Fruit fly (Drosophila melanogaster) whole organism, embryonic: ENCODE data around the gene CG31687.

Source experiments
- Ada2b ChIP-seq: fragments of 200-800 bp; sonication (Bioruptor generic); IDR thresholded peaks from 2 replicates; pipeline ENCODE4 v1.3.6; 2022; ENCODE audit warnings: missing biosample characterization, missing genetic modification characterization
- Bgb ChIP-seq: fragments of 200-800 bp; sonication (Bioruptor generic); IDR thresholded peaks from 2 replicates; pipeline ENCODE4 v1.3.6; 2022; ENCODE audit warnings: missing biosample characterization, missing genetic modification characterization; ENCODE audit not compliant: partially characterized antibody
- Bteb2 ChIP-seq: fragments of 200-800 bp; sonication (Bioruptor generic); optimal IDR thresholded peaks from 2 replicates; lab custom pipeline; 2016; ENCODE audit warnings: missing biosample characterization, missing genetic modification characterization
- CG12659 ChIP-seq: fragments of 200-800 bp; sonication (Bioruptor generic); optimal IDR thresholded peaks from 3 replicates; lab custom pipeline; 2017; ENCODE audit warnings: mild to moderate bottlenecking, missing biosample characterization, missing genetic modification reagents, missing genetic modification characterization
- CG12744 ChIP-seq: fragments of 200-800 bp; sonication (Bioruptor generic); optimal IDR thresholded peaks from 2 replicates; lab custom pipeline; 2016; ENCODE audit warnings: missing biosample characterization, missing genetic modification characterization
- CG13775 ChIP-seq: fragments of 200-800 bp; sonication (Bioruptor generic); optimal IDR thresholded peaks from 3 replicates; lab custom pipeline; 2017; ENCODE audit warnings: missing biosample characterization, mild to moderate bottlenecking, missing genetic modification characterization
- CG14860 ChIP-seq: fragments of 200-800 bp; sonication (Bioruptor generic); IDR thresholded peaks from 3 replicates; pipeline ENCODE4 v1.3.6; 2022; ENCODE audit warnings: missing biosample characterization, missing genetic modification characterization; ENCODE audit not compliant: partially characterized antibody
- CG1792 ChIP-seq: fragments of 200-800 bp; sonication (Bioruptor generic); optimal IDR thresholded peaks from 2 replicates; lab custom pipeline; 2016; ENCODE audit warnings: missing biosample characterization, missing genetic modification characterization
- CG2678 ChIP-seq: fragments of 200-800 bp; sonication (Bioruptor generic); optimal IDR thresholded peaks from 3 replicates; lab custom pipeline; 2019; ENCODE audit warnings: missing biosample characterization, mild to moderate bottlenecking, missing genetic modification characterization, moderate library complexity
- CG34422 ChIP-seq: fragments of 200-800 bp; sonication (Bioruptor generic); IDR thresholded peaks from 3 replicates; pipeline ENCODE4 v1.3.6; 2022; ENCODE audit warnings: missing biosample characterization, missing genetic modification characterization
- CG3995 ChIP-seq: fragments of 200-800 bp; sonication (Bioruptor generic); optimal IDR thresholded peaks from 3 replicates; lab custom pipeline; 2016; ENCODE audit warnings: missing biosample characterization, missing genetic modification characterization
- CG5245 ChIP-seq: fragments of 200-800 bp; sonication (Bioruptor generic); optimal IDR thresholded peaks from 3 replicates; lab custom pipeline; 2016; ENCODE audit warnings: missing biosample characterization, missing genetic modification characterization
- CG6689 ChIP-seq: fragments of 200-800 bp; sonication (Bioruptor generic); IDR thresholded peaks from 2 replicates; pipeline ENCODE4 v1.3.6; 2022; ENCODE audit warnings: missing biosample characterization, missing genetic modification characterization
- CG7928 ChIP-seq: fragments of 200-800 bp; sonication (Bioruptor generic); optimal IDR thresholded peaks from 2 replicates; lab custom pipeline; 2017; ENCODE audit warnings: missing biosample characterization, mild to moderate bottlenecking, missing genetic modification characterization
- CG7963 ChIP-seq: fragments of 200-800 bp; sonication (Bioruptor generic); IDR thresholded peaks from 3 replicates; pipeline ENCODE4 v1.3.6; 2022; ENCODE audit warnings: missing biosample characterization, missing genetic modification characterization; ENCODE audit not compliant: partially characterized antibody
- Chrac-16 ChIP-seq: fragments of 200-800 bp; sonication (Bioruptor generic); optimal IDR thresholded peaks from 3 replicates; lab custom pipeline; 2016; ENCODE audit warnings: missing biosample characterization, missing genetic modification characterization
- D19A ChIP-seq: fragments of 200-800 bp; optimal IDR thresholded peaks from 3 replicates; lab custom pipeline; 2019; ENCODE audit warnings: missing biosample characterization, mild to moderate bottlenecking, missing genetic modification characterization, moderate library complexity
- HLH4C ChIP-seq: fragments of 200-800 bp; sonication (Bioruptor generic); IDR thresholded peaks from 3 replicates; pipeline ENCODE4 v1.3.6; 2022; ENCODE audit warnings: missing biosample characterization, missing genetic modification characterization; ENCODE audit not compliant: partially characterized antibody
- Hey ChIP-seq: fragments of 200-800 bp; sonication (Bioruptor generic); optimal IDR thresholded peaks from 3 replicates; lab custom pipeline; 2018; ENCODE audit warnings: missing biosample characterization, mild to moderate bottlenecking, missing genetic modification characterization
- Lpt ChIP-seq: fragments of >200 bp; optimal IDR thresholded peaks from 2 replicates; lab custom pipeline; 2018; ENCODE audit warnings: missing biosample characterization, missing genetic modification characterization
- Mad ChIP-seq: fragments of 200-800 bp; sonication (Bioruptor generic); optimal IDR thresholded peaks from 2 replicates; lab custom pipeline; 2016; ENCODE audit warnings: missing biosample characterization, missing genetic modification characterization
- Mrtf ChIP-seq: fragments of 200-800 bp; sonication (Bioruptor generic); IDR thresholded peaks from 3 replicates; pipeline ENCODE4 v1.3.6; 2022; ENCODE audit warnings: missing biosample characterization, missing genetic modification characterization
- NK7.1 ChIP-seq: fragments of 200-800 bp; sonication (Bioruptor generic); optimal IDR thresholded peaks from 3 replicates; lab custom pipeline; 2016; ENCODE audit warnings: missing biosample characterization, missing genetic modification characterization
- Opbp ChIP-seq: fragments of 200-800 bp; sonication (Bioruptor generic); IDR thresholded peaks from 3 replicates; pipeline ENCODE4 v1.3.6; 2022; ENCODE audit warnings: missing biosample characterization, missing genetic modification characterization; ENCODE audit not compliant: partially characterized antibody
- PHDP ChIP-seq: fragments of 200-800 bp; sonication (Bioruptor generic); optimal IDR thresholded peaks from 3 replicates; lab custom pipeline; 2018; ENCODE audit warnings: missing biosample characterization, mild to moderate bottlenecking, missing genetic modification characterization, moderate library complexity
- Six4 ChIP-seq: fragments of 200-800 bp; sonication (Bioruptor generic); optimal IDR thresholded peaks from 2 replicates; lab custom pipeline; 2016; ENCODE audit warnings: missing biosample characterization, missing genetic modification characterization
- Spps ChIP-seq: fragments of 200-800 bp; sonication (Bioruptor generic); optimal IDR thresholded peaks from 2 replicates; lab custom pipeline; 2018; ENCODE audit warnings: missing biosample characterization, mild to moderate bottlenecking, missing genetic modification characterization
- Sry-β ChIP-seq: fragments of 200-800 bp; sonication (Bioruptor generic); optimal IDR thresholded peaks from 2 replicates; lab custom pipeline; 2018; ENCODE audit warnings: missing biosample characterization, mild to moderate bottlenecking, missing genetic modification characterization, moderate library complexity
- Stat92E ChIP-seq, 3 experiments: fragments of >200 bp in 2 of 3; fragments of 200-800 bp in 1 of 3; sonication (Bioruptor generic) in 1 of 3; optimal IDR thresholded peaks; 2 replicates each; lab custom pipeline; 2017 to 2019; ENCODE audit warnings: missing biosample characterization in 3 of 3, missing genetic modification characterization in 3 of 3, mild to moderate bottlenecking in 1 of 3, moderate library complexity in 1 of 3
- chn ChIP-seq: fragments of 200-800 bp; sonication (Bioruptor generic); optimal IDR thresholded peaks from 2 replicates; lab custom pipeline; 2016; ENCODE audit warnings: missing biosample characterization, missing genetic modification characterization
- dan ChIP-seq: fragments of 200-800 bp; sonication (Bioruptor generic); IDR thresholded peaks from 2 replicates; pipeline ENCODE4 v1.3.6; 2022; ENCODE audit warnings: missing biosample characterization, missing genetic modification characterization
- dm ChIP-seq: fragments of 200-800 bp; sonication (Bioruptor generic); optimal IDR thresholded peaks from 3 replicates; lab custom pipeline; 2016; ENCODE audit warnings: missing biosample characterization, missing genetic modification characterization
- emc ChIP-seq: fragments of 200-800 bp; sonication (Bioruptor generic); optimal IDR thresholded peaks from 2 replicates; lab custom pipeline; 2016; ENCODE audit warnings: missing biosample characterization, missing genetic modification characterization
- ems ChIP-seq: fragments of 200-800 bp; sonication (Bioruptor generic); optimal IDR thresholded peaks from 3 replicates; lab custom pipeline; 2016; ENCODE audit warnings: missing biosample characterization, missing genetic modification characterization
- fd64A ChIP-seq: fragments of 200-800 bp; sonication (Bioruptor generic); optimal IDR thresholded peaks from 3 replicates; lab custom pipeline; 2018; ENCODE audit warnings: missing biosample characterization, mild to moderate bottlenecking, missing genetic modification characterization
- ftz-f1 ChIP-seq: fragments of 200-800 bp; sonication (Bioruptor generic); optimal IDR thresholded peaks from 2 replicates; lab custom pipeline; 2016; ENCODE audit warnings: missing biosample characterization, missing genetic modification characterization
- gem ChIP-seq: fragments of 200-800 bp; sonication (Bioruptor generic); optimal IDR thresholded peaks from 2 replicates; lab custom pipeline; 2019; ENCODE audit warnings: missing biosample characterization, mild to moderate bottlenecking, missing genetic modification characterization, moderate library complexity
- grau ChIP-seq: fragments of 200-800 bp; optimal IDR thresholded peaks from 3 replicates; lab custom pipeline; 2019; ENCODE audit warnings: missing biosample characterization, mild to moderate bottlenecking, missing genetic modification characterization, moderate library complexity
- her ChIP-seq: fragments of 200-800 bp; sonication (Bioruptor generic); optimal IDR thresholded peaks from 2 replicates; lab custom pipeline; 2016; ENCODE audit warnings: missing biosample characterization, missing genetic modification characterization
- kay ChIP-seq: fragments of 200-800 bp; sonication (Bioruptor generic); optimal IDR thresholded peaks from 2 replicates; lab custom pipeline; 2016; ENCODE audit warnings: missing biosample characterization, missing genetic modification characterization
- knrl ChIP-seq: fragments of 200-800 bp; sonication (Bioruptor generic); IDR thresholded peaks from 3 replicates; pipeline ENCODE4 v1.3.6; 2022; ENCODE audit warnings: missing biosample characterization, missing genetic modification characterization; ENCODE audit not compliant: partially characterized antibody
- repo ChIP-seq: fragments of 200-800 bp; sonication (Bioruptor generic); optimal IDR thresholded peaks from 2 replicates; lab custom pipeline; 2016; ENCODE audit warnings: missing biosample characterization, missing genetic modification characterization
- run ChIP-seq: fragments of 200-800 bp; sonication (Bioruptor generic); optimal IDR thresholded peaks from 3 replicates; lab custom pipeline; 2018; ENCODE audit warnings: missing biosample characterization, mild to moderate bottlenecking, missing genetic modification characterization
- salm ChIP-seq: fragments of 200-800 bp; sonication (Bioruptor generic); optimal IDR thresholded peaks from 2 replicates; lab custom pipeline; 2018; ENCODE audit warnings: missing biosample characterization, mild to moderate bottlenecking, missing genetic modification characterization
- slbo ChIP-seq: fragments of 200-800 bp; sonication (Bioruptor generic); IDR thresholded peaks from 2 replicates; pipeline ENCODE4 v1.3.6; 2022; ENCODE audit warnings: missing biosample characterization, missing genetic modification characterization
- sr ChIP-seq: fragments of 200-800 bp; sonication (Bioruptor generic); IDR thresholded peaks from 3 replicates; pipeline ENCODE4 v1.3.6; 2022; ENCODE audit warnings: missing biosample characterization, missing genetic modification characterization
- ttk ChIP-seq: fragments of 200-800 bp; sonication (Bioruptor generic); IDR thresholded peaks from 2 replicates; pipeline ENCODE4 v2.1.2; 2022; ENCODE audit warnings: missing biosample characterization, missing genetic modification characterization
- zfh1 ChIP-seq: fragments of 200-800 bp; sonication (Bioruptor generic); IDR thresholded peaks from 3 replicates; pipeline ENCODE4 v1.3.6; 2022; ENCODE audit warnings: missing biosample characterization, missing genetic modification characterization

Gene CG31687

dm6 chr2L:20413826-20414225 is 36.2 kb upstream of the CG31687 start:
- peak; percentile 69 for TF ChIP-seq HLH4C (GFP tag; lab: Robert Waterston, UW)
- TF ChIP-seq CG7963 (GFP tag; lab: Robert Waterston, UW): 0 out of 3 replicates have a peak, but pooled peaks have one; percentile 26
- TF ChIP-seq PHDP (tag; lab: Kevin White, UChicago): no peak
- TF ChIP-seq CG14860 (GFP tag; lab: Robert Waterston, UW): peak; percentile 50; the same call in 2 of the 3 replicates

dm6 chr2L:20414750-20415211 is 35.2 kb upstream of the CG31687 start, which contains the start of gene CG10947:
Gene CG10947 (minus strand): TSS chr2L:20414800.
- TF ChIP-seq CG12659 (GFP tag; lab: Kevin White, UChicago) (peak; percentile 70), knrl (GFP tag; lab: Robert Waterston, UW) (peak; percentile 57), ttk (GFP tag; lab: Robert Waterston, UW) (0 out of 2 replicates have a peak, but pooled peaks have one; percentile 25), CG13775 (GFP tag; lab: Kevin White, UChicago) (peak; percentile 54), Mrtf (GFP tag; lab: Robert Waterston, UW) (peak; percentile 19; the same call in 1 of the 3 replicates), dan (GFP tag; lab: Robert Waterston, UW) (no peak), CG5245 (GFP tag; lab: Kevin White, UChicago) (peak; percentile 74), CG1792 (GFP tag; lab: Kevin White, UChicago) (peak; percentile 65), Ada2b (GFP tag; lab: Robert Waterston, UW) (peak; percentile 47; the same call in 1 of the 2 replicates), chn (GFP tag; lab: Kevin White, UChicago) (peak; percentile 70), her (GFP tag; lab: Kevin White, UChicago) (peak; percentile 52), Spps (tag; lab: Kevin White, UChicago) (no peak), CG34422 (GFP tag; lab: Robert Waterston, UW) (no peak), Lpt (GFP tag; lab: Kevin White, UChicago) (no peak), Bgb (GFP tag; lab: Robert Waterston, UW) (peak; percentile 73), zfh1 (peak; percentile 79), salm (tag; lab: Kevin White, UChicago) (no peak), NK7.1 (GFP tag; lab: Kevin White, UChicago) (peak; percentile 57), grau (tag; lab: Kevin White, UChicago) (peak; percentile 55), CG3995 (peak; percentile 14), repo (peak; percentile 68), ems (peak; percentile 55), Chrac-16 (peak; percentile 66), Bteb2 (peak; percentile 44), Six4 (peak; percentile 44), D19A (peak; percentile 10), gem (tag; lab: Kevin White, UChicago) (peak; percentile 48), sr (0 out of 3 replicates have a peak, but pooled peaks have one; percentile 29), CG12744 (peak; percentile 60), emc (peak; percentile 48), Stat92E (GFP tag; optimal IDR thresholded peaks at IDR 0.05; lab: Kevin White, UChicago) (no peak), dm (peak; percentile 56), CG2678 (peak; percentile 29), slbo (GFP tag; lab: Robert Waterston, UW) (peak; percentile 71), CG6689 (GFP tag; lab: Robert Waterston, UW) (no peak), Mad (GFP tag; lab: Kevin White, UChicago) (peak; percentile 80), Opbp (GFP tag; lab: Robert Waterston, UW) (peak; percentile 69; the same call in 2 of the 3 replicates), CG7928 (GFP tag; lab: Kevin White, UChicago) (peak; percentile 28), fd64A (GFP tag; lab: Kevin White, UChicago) (no peak), run (tag; lab: Kevin White, UChicago) (peak; percentile 72), Hey (tag; lab: Kevin White, UChicago) (no peak), kay (GFP tag; lab: Kevin White, UChicago) (no peak), Sry-β (GFP tag; lab: Kevin White, UChicago) (no peak), ftz-f1 (GFP tag; lab: Kevin White, UChicago) (peak; percentile 11)
